Worm (Caenorhabditis elegans) whole organism, early embryonic: Measurements from ENCODE around the gene B0001.5.

Experiments used
- B0310.2 ChIP-seq: sonication (generic microtip); optimal IDR thresholded peaks from 2 replicates; lab custom pipeline; 2016; ENCODE audit warnings: mild to moderate bottlenecking, missing genetic modification characterization, missing compliant biosample characterization
- ama-1 ChIP-seq: fragments of 150-350 bp; optimal IDR thresholded peaks from 2 replicates; lab custom pipeline; 2014
- ceh-13 ChIP-seq: fragments of 200-800 bp; sonication (Bioruptor generic); optimal IDR thresholded peaks from 2 replicates; lab custom pipeline; 2018; ENCODE audit warnings: mild to moderate bottlenecking, missing genetic modification characterization, missing compliant biosample characterization
- pes-1 ChIP-seq: fragments of 200-800 bp; sonication (Bioruptor generic); IDR thresholded peaks from 2 replicates; pipeline ENCODE4 v1.3.6; 2022; ENCODE audit warnings: missing genetic modification reagents, missing genetic modification characterization, missing compliant biosample characterization
- tbx-11 ChIP-seq: fragments of 200-800 bp; sonication (Bioruptor generic); IDR thresholded peaks from 2 replicates; pipeline ENCODE4 v1.3.6; 2022; ENCODE audit warnings: missing genetic modification characterization, missing compliant biosample characterization
- tra-4 ChIP-seq: sonication (generic microtip); optimal IDR thresholded peaks from 2 replicates; lab custom pipeline; 2017; ENCODE audit warnings: missing genetic modification characterization, missing compliant biosample characterization

DNA sequence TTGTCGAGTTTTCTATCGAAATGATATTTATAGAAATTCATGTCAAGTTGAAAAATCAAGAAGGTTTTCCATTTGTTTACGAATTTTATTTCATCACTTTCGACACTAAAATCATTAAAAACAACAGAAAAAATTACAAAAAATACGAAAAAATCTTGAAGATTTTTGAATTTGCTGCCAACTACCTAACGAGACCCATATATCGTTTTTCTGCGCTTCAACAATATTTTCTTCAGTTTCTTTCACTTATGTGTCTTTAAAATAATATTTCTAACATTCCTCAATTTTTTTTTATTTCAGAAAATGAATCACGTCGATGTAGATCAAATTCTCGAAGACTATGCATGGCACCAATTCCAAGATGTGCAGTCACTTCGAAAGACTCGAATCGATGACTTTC lies 13.9 kb downstream of the B0001.5 start, which contains the start of gene lin-24:
- no peak for TF ChIP-seq pes-1
- TF ChIP-seq ama-1 (lab: Kevin White, UChicago): no peak
- TF ChIP-seq tra-4 (tag; lab: Kevin White, UChicago): no peak
- TF ChIP-seq B0310.2 (tag; lab: Kevin White, UChicago): no peak
- no peak for TF ChIP-seq ceh-13 (GFP tag; lab: Kevin White, UChicago)
- TF ChIP-seq tbx-11 (GFP tag; lab: Robert Waterston, UW): no peak
